Fruit fly (Drosophila melanogaster) whole organism, wandering third instar larva: Measurements from ENCODE around the gene Osi4.
A peak's percentile ranks its signal among the peaks of the same experiment; 100 is the strongest.

Source experiments
- Abd-B ChIP-seq: fragments of >200 bp; optimal IDR thresholded peaks from 2 replicates; lab custom pipeline; 2017; ENCODE audit warnings: missing biosample characterization, missing genetic modification characterization
- CG32264 ChIP-seq: fragments of 200-800 bp; sonication (Bioruptor generic); optimal IDR thresholded peaks from 2 replicates; lab custom pipeline; 2016; ENCODE audit warnings: missing biosample characterization, missing genetic modification characterization
- CG9705 ChIP-seq: fragments of 200-800 bp; sonication (Bioruptor generic); optimal IDR thresholded peaks from 2 replicates; lab custom pipeline; 2018; ENCODE audit warnings: missing biosample characterization, mild to moderate bottlenecking, missing genetic modification characterization
- CrebA ChIP-seq: fragments of 200-800 bp; sonication (Bioruptor generic); optimal IDR thresholded peaks from 2 replicates; lab custom pipeline; 2016; ENCODE audit warnings: missing biosample characterization, mild to moderate bottlenecking, missing genetic modification characterization, borderline replicate concordance
- Dif ChIP-seq: fragments of 200-275, 200-300 bp; sonication (Bioruptor generic); optimal IDR thresholded peaks from 2 replicates; lab custom pipeline; 2018; ENCODE audit warnings: missing biosample characterization, missing genetic modification characterization; ENCODE audit not compliant: partially characterized antibody
- HLH106 ChIP-seq: fragments of 200-800 bp; optimal IDR thresholded peaks from 3 replicates; lab custom pipeline; 2019; ENCODE audit warnings: missing biosample characterization, mild to moderate bottlenecking, missing genetic modification characterization, moderate library complexity
- Hr78 ChIP-seq: fragments of >200 bp; optimal IDR thresholded peaks from 2 replicates; lab custom pipeline; 2017; ENCODE audit warnings: missing biosample characterization, missing genetic modification characterization
- Hr83 ChIP-seq: fragments of 200-300 bp; sonication (Bioruptor generic); optimal IDR thresholded peaks from 2 replicates; lab custom pipeline; 2016; ENCODE audit warnings: missing biosample characterization, mild to moderate bottlenecking, missing genetic modification characterization, moderate library complexity; ENCODE audit not compliant: poor library complexity, severe bottlenecking
- Mio ChIP-seq: sonication (Bioruptor generic); optimal IDR thresholded peaks from 2 replicates; lab custom pipeline; 2016; ENCODE audit warnings: missing biosample characterization, missing genetic modification characterization
- Myc ChIP-seq: fragments of >200 bp; optimal IDR thresholded peaks from 2 replicates; lab custom pipeline; 2017
- N ChIP-seq: fragments of >200 bp; optimal IDR thresholded peaks from 2 replicates; lab custom pipeline; 2018; ENCODE audit warnings: missing biosample characterization, missing external identifiers, missing genetic modification characterization
- Sp1 ChIP-seq: fragments of 200-800 bp; sonication (Bioruptor generic); optimal IDR thresholded peaks from 3 replicates; lab custom pipeline; 2019; ENCODE audit warnings: missing biosample characterization, mild to moderate bottlenecking, missing genetic modification characterization, moderate library complexity
- Vsx2 ChIP-seq: fragments of 200-300, 225-300 bp; sonication (Bioruptor generic); optimal IDR thresholded peaks from 2 replicates; lab custom pipeline; 2018; ENCODE audit warnings: missing biosample characterization, missing genetic modification characterization; ENCODE audit not compliant: partially characterized antibody
- br ChIP-seq: fragments of 200-800 bp; sonication (Bioruptor generic); optimal IDR thresholded peaks from 2 replicates; lab custom pipeline; 2016; ENCODE audit warnings: missing biosample characterization, missing genetic modification characterization
- brk ChIP-seq: fragments of 200-800 bp; sonication (Bioruptor generic); optimal IDR thresholded peaks from 2 replicates; lab custom pipeline; 2016; ENCODE audit warnings: missing biosample characterization, mild to moderate bottlenecking, missing genetic modification characterization
- dmrt93B ChIP-seq: fragments of 200-800 bp; sonication (Bioruptor generic); optimal IDR thresholded peaks from 2 replicates; lab custom pipeline; 2018; ENCODE audit warnings: missing biosample characterization, mild to moderate bottlenecking, missing genetic modification characterization
- dsf ChIP-seq: sonication (Bioruptor generic); optimal IDR thresholded peaks from 2 replicates; lab custom pipeline; 2016; ENCODE audit warnings: missing biosample characterization, missing genetic modification characterization, borderline replicate concordance
- ey ChIP-seq: fragments of 200-800 bp; sonication (Bioruptor generic); optimal IDR thresholded peaks from 2 replicates; lab custom pipeline; 2016; ENCODE audit warnings: missing biosample characterization, missing genetic modification characterization
- foxo ChIP-seq, 2 experiments: fragments of 200-800 bp; sonication (Bioruptor generic); optimal IDR thresholded peaks; 2 replicates in 1 of 2; 3 replicates in 1 of 2; lab custom pipeline; 2016 to 2017; ENCODE audit warnings: missing biosample characterization in 2 of 2, missing genetic modification characterization in 2 of 2
- fru ChIP-seq: fragments of 200-800 bp; sonication (Bioruptor generic); optimal IDR thresholded peaks from 3 replicates; lab custom pipeline; 2016; ENCODE audit warnings: missing biosample characterization, mild to moderate bottlenecking, missing genetic modification characterization
- h ChIP-seq: fragments of 200-800 bp; sonication (Bioruptor generic); optimal IDR thresholded peaks from 3 replicates; lab custom pipeline; 2016; ENCODE audit warnings: missing biosample characterization, mild to moderate bottlenecking, missing genetic modification characterization
- jim ChIP-seq: fragments of 175-275, 200-325 bp; sonication (Bioruptor generic); optimal IDR thresholded peaks from 2 replicates; lab custom pipeline; 2016; ENCODE audit warnings: missing biosample characterization, mild to moderate bottlenecking, missing genetic modification characterization
- lola ChIP-seq: fragments of >200 bp; optimal IDR thresholded peaks from 2 replicates; lab custom pipeline; 2017; ENCODE audit warnings: missing biosample characterization, missing genetic modification characterization
- pan ChIP-seq: fragments of >200 bp; optimal IDR thresholded peaks from 2 replicates; lab custom pipeline; 2017
- psq ChIP-seq: fragments of 200-800 bp; sonication (Bioruptor generic); optimal IDR thresholded peaks from 3 replicates; lab custom pipeline; 2017; ENCODE audit warnings: missing biosample characterization, mild to moderate bottlenecking, missing genetic modification characterization, moderate library complexity
- rgr ChIP-seq: fragments of 200-800 bp; sonication (Bioruptor generic); optimal IDR thresholded peaks from 3 replicates; lab custom pipeline; 2016; ENCODE audit warnings: missing biosample characterization, mild to moderate bottlenecking, missing genetic modification characterization
- sv ChIP-seq: fragments of 200-800 bp; sonication (Bioruptor generic); optimal IDR thresholded peaks from 3 replicates; lab custom pipeline; 2016; ENCODE audit warnings: missing biosample characterization, missing genetic modification characterization
- tai ChIP-seq: sonication (Bioruptor generic); optimal IDR thresholded peaks from 2 replicates; lab custom pipeline; 2016; ENCODE audit warnings: missing biosample characterization, missing genetic modification characterization
- usp ChIP-seq: fragments of >200 bp; optimal IDR thresholded peaks from 2 replicates; lab custom pipeline; 2017; ENCODE audit warnings: missing biosample characterization, missing genetic modification characterization
- woc ChIP-seq: sonication (Bioruptor generic); optimal IDR thresholded peaks from 2 replicates; lab custom pipeline; 2016; ENCODE audit warnings: missing biosample characterization, mild to moderate bottlenecking, missing genetic modification characterization

Osi4 gene

dm6 chr3R:6244035-6244434 is 22.5 kb upstream of the Osi4 start:
- TF ChIP-seq fru (GFP tag; lab: Kevin White, UChicago) (no peak), jim (GFP tag; lab: Kevin White, UChicago) (no peak), Dif (GFP tag; lab: Kevin White, UChicago) (no peak), ey (no peak), CG9705 (no peak), Myc (lab: Kevin White, UChicago) (no peak), psq (no peak), Vsx2 (GFP tag; lab: Kevin White, UChicago) (no peak), woc (GFP tag; lab: Kevin White, UChicago) (no peak), Sp1 (GFP tag; lab: Kevin White, UChicago) (no peak), lola (no peak), Abd-B (GFP tag; lab: Kevin White, UChicago) (no peak)

dm6 chr3R:6241289-6241688 is 19.7 kb upstream of the Osi4 start:
- no peak for TF ChIP-seq dmrt93B
- no peak for TF ChIP-seq rgr (GFP tag; lab: Kevin White, UChicago)
- TF ChIP-seq usp (GFP tag; lab: Kevin White, UChicago): no peak
- TF ChIP-seq Hr78 (GFP tag; lab: Kevin White, UChicago): no peak
- TF ChIP-seq dsf (GFP tag; lab: Kevin White, UChicago): no peak
- no peak for TF ChIP-seq CG9705
- no peak for TF ChIP-seq HLH106
- no peak for TF ChIP-seq brk (GFP tag; lab: Kevin White, UChicago)
- no peak for TF ChIP-seq Myc (lab: Kevin White, UChicago)
- TF ChIP-seq Dif (GFP tag; lab: Kevin White, UChicago): no peak
- no peak for TF ChIP-seq tai
- no peak for TF ChIP-seq CG32264 (GFP tag; lab: Kevin White, UChicago)
- no peak for TF ChIP-seq Hr83 (GFP tag; lab: Kevin White, UChicago)
- no peak for TF ChIP-seq br (GFP tag; lab: Kevin White, UChicago)
- TF ChIP-seq pan (lab: Kevin White, UChicago): no peak
- TF ChIP-seq sv (GFP tag; lab: Kevin White, UChicago): no peak
- TF ChIP-seq CrebA (GFP tag; lab: Kevin White, UChicago): no peak
- TF ChIP-seq psq: no peak
- no peak for TF ChIP-seq lola

- no peak for TF ChIP-seq psq
- TF ChIP-seq Abd-B (GFP tag; lab: Kevin White, UChicago): no peak
- TF ChIP-seq CG32264 (GFP tag; lab: Kevin White, UChicago): no peak
- TF ChIP-seq Vsx2 (GFP tag; lab: Kevin White, UChicago): no peak
- TF ChIP-seq rgr (GFP tag; lab: Kevin White, UChicago): no peak
- no peak for TF ChIP-seq lola
- no peak for TF ChIP-seq h (GFP tag; lab: Kevin White, UChicago)
- no peak for TF ChIP-seq jim (GFP tag; lab: Kevin White, UChicago)
- no peak for TF ChIP-seq brk (GFP tag; lab: Kevin White, UChicago)
- no peak for TF ChIP-seq Mio (GFP tag; lab: Kevin White, UChicago)
These were observed 18.7 kb upstream of the Osi4 start for dm6 chr3R:6240263-6240662.

dm6 chr3R:6238977-6239376 is 17.4 kb upstream of the Osi4 start:
- TF ChIP-seq rgr (GFP tag; lab: Kevin White, UChicago) (no peak), Myc (lab: Kevin White, UChicago) (peak; percentile 53), psq (no peak)

dm6 chr3R:6234189-6234758 is 12.7 kb upstream of the Osi4 start, which contains the start of gene Osi6:
Gene Osi6, plus strand, starts transcription at chr3R:6234708.
- no peak for TF ChIP-seq CrebA (GFP tag; lab: Kevin White, UChicago)
- no peak for TF ChIP-seq br (GFP tag; lab: Kevin White, UChicago)
- TF ChIP-seq h (GFP tag; lab: Kevin White, UChicago): no peak
- no peak for TF ChIP-seq lola
- no peak for TF ChIP-seq Dif (GFP tag; lab: Kevin White, UChicago)
- no peak for TF ChIP-seq fru (GFP tag; lab: Kevin White, UChicago)
- no peak for TF ChIP-seq dmrt93B
- TF ChIP-seq psq: no peak
- TF ChIP-seq tai: no peak
- TF ChIP-seq foxo (GFP tag; optimal IDR thresholded peaks at IDR 0.05; lab: Kevin White, UChicago): no peak
- TF ChIP-seq CG9705: no peak
- TF ChIP-seq Hr78 (GFP tag; lab: Kevin White, UChicago): no peak
- no peak for TF ChIP-seq CG32264 (GFP tag; lab: Kevin White, UChicago)
- no peak for TF ChIP-seq Vsx2 (GFP tag; lab: Kevin White, UChicago)
- TF ChIP-seq N (GFP tag; lab: Kevin White, UChicago): no peak
- TF ChIP-seq Mio (GFP tag; lab: Kevin White, UChicago): no peak
- no peak for TF ChIP-seq pan (lab: Kevin White, UChicago)
- no peak for TF ChIP-seq dsf (GFP tag; lab: Kevin White, UChicago)
